Worm (Caenorhabditis elegans): ENCODE results near the gene nhr-18.

DNA sequence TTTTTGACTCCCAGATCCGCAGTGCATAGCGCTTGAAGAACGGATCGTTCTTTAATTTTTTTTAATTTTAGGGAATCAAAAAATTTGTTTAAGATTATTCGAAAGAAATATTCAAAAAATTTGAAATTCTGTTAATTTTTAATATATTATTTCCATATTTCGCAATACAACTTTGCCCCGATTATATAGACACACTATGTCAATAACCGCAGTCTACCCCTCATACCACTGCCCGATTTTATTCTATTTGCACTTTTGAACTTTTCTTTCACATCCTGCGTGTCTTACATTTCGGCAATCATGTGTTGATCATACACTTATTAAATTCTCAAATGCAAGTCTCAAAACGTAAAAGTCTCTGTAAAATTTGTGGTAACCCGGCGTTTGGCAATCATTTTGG, 8.2 kb upstream of the nhr-18 start, which contains the start of gene nhr-56:
- TF ChIP-seq lin-15B (tag; optimal IDR thresholded peaks at IDR 0.05), result no peak
- TF ChIP-seq skn-1 (tag; optimal IDR thresholded peaks at IDR 0.05), result no peak
- peak; percentile 16 for TF ChIP-seq nfya-1 (tag; optimal IDR thresholded peaks at IDR 0.05; ENCODE audit: insufficient read depth)
